Worm (Caenorhabditis elegans): ENCODE measurements around the gene Y110A2AL.9.
A peak's percentile ranks its signal among the peaks of the same experiment; 100 is the strongest.

The Y110A2AL.9 gene

ce11 chrII:2854794-2855193 lies 11.6 kb downstream of the Y110A2AL.9 start:
- TF ChIP-seq lin-39 (tag; optimal IDR thresholded peaks at IDR 0.05) (no peak), lsy-2 (tag; optimal IDR thresholded peaks at IDR 0.05) (no peak), ceh-16 (tag; optimal IDR thresholded peaks at IDR 0.05) (no peak), nhr-6 (tag; optimal IDR thresholded peaks at IDR 0.05) (no peak), sem-4 (tag; optimal IDR thresholded peaks at IDR 0.05) (no peak), ceh-82 (tag; optimal IDR thresholded peaks at IDR 0.05) (no peak), nhr-25 (tag; optimal IDR thresholded peaks at IDR 0.05) (peak; percentile 63), nhr-237 (tag; optimal IDR thresholded peaks at IDR 0.05) (no peak), crh-2 (tag; optimal IDR thresholded peaks at IDR 0.05) (no peak), peb-1 (tag; optimal IDR thresholded peaks at IDR 0.05) (no peak), ama-1 (optimal IDR thresholded peaks at IDR 0.05) (no peak), fos-1 (tag; optimal IDR thresholded peaks at IDR 0.05) (no peak), alr-1 (tag; optimal IDR thresholded peaks at IDR 0.05) (no peak), blmp-1 (tag; optimal IDR thresholded peaks at IDR 0.05; ENCODE audit: insufficient read depth) (peak; percentile 12), nhr-10 (tag; optimal IDR thresholded peaks at IDR 0.05) (no peak), aly-2 (tag; optimal IDR thresholded peaks at IDR 0.05) (no peak), unc-39 (tag; optimal IDR thresholded peaks at IDR 0.05) (no peak), skn-1 (tag; optimal IDR thresholded peaks at IDR 0.05) (no peak), lin-11 (tag; optimal IDR thresholded peaks at IDR 0.05) (no peak), sma-3 (GFP tag; optimal IDR thresholded peaks at IDR 0.05) (peak; percentile 6), sma-9 (GFP tag; optimal IDR thresholded peaks at IDR 0.05) (no peak), sma-9 (tag; optimal IDR thresholded peaks at IDR 0.05) (no peak), gmeb-1 (tag; optimal IDR thresholded peaks at IDR 0.05) (no peak), mab-5 (tag; optimal IDR thresholded peaks at IDR 0.05) (no peak), nhr-12 (tag; optimal IDR thresholded peaks at IDR 0.05) (no peak), mbf-1 (tag; optimal IDR thresholded peaks at IDR 0.05) (no peak), F13H6.1 (tag; optimal IDR thresholded peaks at IDR 0.05) (peak; percentile 12), ztf-11 (tag; optimal IDR thresholded peaks at IDR 0.05) (no peak), nhr-129 (tag; optimal IDR thresholded peaks at IDR 0.05) (peak; percentile 25)

ce11 chrII:2853767-2854166 lies 12.7 kb downstream of the Y110A2AL.9 start:
- no peak for TF ChIP-seq nhr-129 (tag; optimal IDR thresholded peaks at IDR 0.05)
- TF ChIP-seq dmd-4 (tag; optimal IDR thresholded peaks at IDR 0.05), result no peak
- no peak for TF ChIP-seq unc-62 (GFP tag; optimal IDR thresholded peaks at IDR 0.05)
- no peak for TF ChIP-seq snpc-4 (tag; optimal IDR thresholded peaks at IDR 0.05)
- TF ChIP-seq C34F6.9 (tag; optimal IDR thresholded peaks at IDR 0.05), result no peak
- no peak for TF ChIP-seq skn-1 (tag; optimal IDR thresholded peaks at IDR 0.05)
- no peak for TF ChIP-seq ama-1 (optimal IDR thresholded peaks at IDR 0.05)
- TF ChIP-seq elt-3 (tag; optimal IDR thresholded peaks at IDR 0.05), result no peak
- TF ChIP-seq nhr-25 (tag; optimal IDR thresholded peaks at IDR 0.05), result peak; percentile 53
- TF ChIP-seq R02D3.7 (tag; optimal IDR thresholded peaks at IDR 0.05), result no peak
- TF ChIP-seq fos-1 (tag; optimal IDR thresholded peaks at IDR 0.05), result no peak
- no peak for TF ChIP-seq nhr-21 (tag; optimal IDR thresholded peaks at IDR 0.05)
- TF ChIP-seq blmp-1 (tag; optimal IDR thresholded peaks at IDR 0.05; ENCODE audit: insufficient read depth), result peak; percentile 43
- TF ChIP-seq unc-39 (tag; optimal IDR thresholded peaks at IDR 0.05), result no peak

- no peak for TF ChIP-seq lin-13 (GFP tag; optimal IDR thresholded peaks at IDR 0.05)
- no peak for TF ChIP-seq nhr-12 (tag; optimal IDR thresholded peaks at IDR 0.05)
- no peak for TF ChIP-seq sma-3 (GFP tag; optimal IDR thresholded peaks at IDR 0.05)
- TF ChIP-seq nhr-237 (tag; optimal IDR thresholded peaks at IDR 0.05), result no peak
- TF ChIP-seq nhr-10 (tag; optimal IDR thresholded peaks at IDR 0.05), result no peak
These were observed 13.9 kb downstream of the Y110A2AL.9 start, which contains the start of gene ptc-3 for ce11 chrII:2852493-2852892. Gene ptc-3 (minus strand): TSS chrII:2852593.

ce11 chrII:2846552-2846951 lies 19.9 kb downstream of the Y110A2AL.9 start:
- TF ChIP-seq nhr-129 (tag; optimal IDR thresholded peaks at IDR 0.05), result no peak
- TF ChIP-seq F13H6.1 (tag; optimal IDR thresholded peaks at IDR 0.05), result no peak
- TF ChIP-seq fos-1 (tag; optimal IDR thresholded peaks at IDR 0.05), result no peak
- TF ChIP-seq alr-1 (tag; optimal IDR thresholded peaks at IDR 0.05), result no peak
- no peak for TF ChIP-seq ztf-11 (tag; optimal IDR thresholded peaks at IDR 0.05)
- no peak for TF ChIP-seq ama-1 (optimal IDR thresholded peaks at IDR 0.05)
- no peak for TF ChIP-seq peb-1 (tag; optimal IDR thresholded peaks at IDR 0.05)
- TF ChIP-seq mab-5 (tag; optimal IDR thresholded peaks at IDR 0.05), result no peak
- no peak for TF ChIP-seq sma-3 (GFP tag; optimal IDR thresholded peaks at IDR 0.05)
- TF ChIP-seq nhr-237 (tag; optimal IDR thresholded peaks at IDR 0.05), result no peak
- TF ChIP-seq sma-9 (GFP tag; optimal IDR thresholded peaks at IDR 0.05), result no peak
- no peak for TF ChIP-seq sma-9 (tag; optimal IDR thresholded peaks at IDR 0.05)
- TF ChIP-seq blmp-1 (tag; optimal IDR thresholded peaks at IDR 0.05; ENCODE audit: insufficient read depth), result no peak
- TF ChIP-seq elt-3 (tag; optimal IDR thresholded peaks at IDR 0.05), result no peak
- no peak for TF ChIP-seq nhr-6 (tag; optimal IDR thresholded peaks at IDR 0.05)
- TF ChIP-seq zag-1 (tag; optimal IDR thresholded peaks at IDR 0.05), result no peak
- no peak for TF ChIP-seq snpc-4 (tag; optimal IDR thresholded peaks at IDR 0.05)
- no peak for TF ChIP-seq gmeb-1 (tag; optimal IDR thresholded peaks at IDR 0.05)
- TF ChIP-seq C34F6.9 (tag; optimal IDR thresholded peaks at IDR 0.05), result no peak
- TF ChIP-seq lsy-2 (tag; optimal IDR thresholded peaks at IDR 0.05), result no peak
